Worm (Caenorhabditis elegans) whole organism, L4/young adult: ENCODE results near the gene pcp-3.
A peak's percentile ranks its signal among the peaks of the same experiment; 100 is the strongest.

ENCODE experiments used
- W03F9.2 ChIP-seq: fragments of 150-350 bp; optimal IDR thresholded peaks from 2 replicates; lab custom pipeline; 2014; ENCODE audit warnings: missing biosample characterization, missing genetic modification characterization
- dao-5 ChIP-seq: sonication (generic microtip); optimal IDR thresholded peaks from 2 replicates; lab custom pipeline; 2016; ENCODE audit warnings: missing genotype, missing genetic modification characterization, moderate library complexity, missing compliant biosample characterization
- him-1 ChIP-seq: sonication (generic microtip); optimal IDR thresholded peaks from 2 replicates; lab custom pipeline; 2016; ENCODE audit warnings: missing genotype, missing genetic modification reagents, missing genetic modification characterization, missing compliant biosample characterization

DNA sequence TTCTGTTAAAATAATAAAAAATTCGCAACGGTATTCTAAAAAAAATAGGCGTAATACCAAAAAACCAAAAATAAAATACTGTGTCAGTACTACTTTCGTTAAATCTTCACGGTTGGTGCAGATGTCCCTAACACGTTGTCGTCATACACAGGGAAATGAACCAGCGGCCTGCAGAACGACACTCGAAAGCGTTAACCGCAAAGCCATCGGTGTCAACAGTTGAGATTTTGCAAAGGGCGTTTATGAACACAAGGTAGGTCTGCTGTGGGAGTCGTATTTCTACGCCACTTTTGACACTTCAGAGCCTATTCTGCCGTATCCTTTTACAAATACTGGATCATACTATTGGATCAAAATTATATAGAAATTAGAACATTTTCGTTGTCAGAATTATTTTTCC lies 32.4 kb upstream of the pcp-3 start:
- TF ChIP-seq W03F9.2 (tag; lab: Kevin White, UChicago) (peak; percentile 33), dao-5 (tag; lab: Kevin White, UChicago) (peak; percentile 74), him-1 (tag; lab: Kevin White, UChicago) (peak; percentile 69)
